Worm (Caenorhabditis elegans) whole organism, midembryonic: ENCODE measurements around the gene Y69A2AR.23.

Experiments used
- T22C8.4 ChIP-seq: fragments of 200-800 bp; sonication (Bioruptor generic); IDR thresholded peaks from 2 replicates; pipeline ENCODE4 v1.3.6; 2022; ENCODE audit warnings: missing genetic modification characterization, missing compliant biosample characterization
- cog-1 ChIP-seq: sonication (generic microtip); optimal IDR thresholded peaks from 2 replicates; lab custom pipeline; 2016; ENCODE audit warnings: missing genetic modification characterization, missing compliant biosample characterization
- flt-1 ChIP-seq: fragments of 200-800 bp; sonication (Bioruptor generic); IDR thresholded peaks from 2 replicates; pipeline ENCODE4 v1.3.6; 2022; ENCODE audit warnings: missing genetic modification characterization, missing compliant biosample characterization
- klf-2 ChIP-seq: fragments of 200-800 bp; sonication (Bioruptor generic); conservative IDR thresholded peaks from 2 replicates; pipeline ENCODE4 v1.3.6; 2022; ENCODE audit warnings: missing genetic modification reagents, missing genetic modification characterization, missing compliant biosample characterization
- med-1 ChIP-seq: sonication (generic microtip); optimal IDR thresholded peaks from 2 replicates; lab custom pipeline; 2017; ENCODE audit warnings: missing genetic modification characterization, mild to moderate bottlenecking, missing compliant biosample characterization, antibody characterized with exemption, missing genetic modification reagents; ENCODE audit not compliant: insufficient read depth
- ref-1 ChIP-seq: fragments of 200-800 bp; sonication (Bioruptor generic); conservative IDR thresholded peaks from 2 replicates; pipeline ENCODE4 v1.3.6; 2022; ENCODE audit warnings: missing genetic modification reagents, missing genetic modification characterization, missing compliant biosample characterization
- ztf-23 ChIP-seq: fragments of 200-800 bp; sonication (Bioruptor generic); IDR thresholded peaks from 2 replicates; pipeline ENCODE4 v1.3.6; 2022; ENCODE audit warnings: missing genetic modification reagents, missing genetic modification characterization, missing compliant biosample characterization

DNA sequence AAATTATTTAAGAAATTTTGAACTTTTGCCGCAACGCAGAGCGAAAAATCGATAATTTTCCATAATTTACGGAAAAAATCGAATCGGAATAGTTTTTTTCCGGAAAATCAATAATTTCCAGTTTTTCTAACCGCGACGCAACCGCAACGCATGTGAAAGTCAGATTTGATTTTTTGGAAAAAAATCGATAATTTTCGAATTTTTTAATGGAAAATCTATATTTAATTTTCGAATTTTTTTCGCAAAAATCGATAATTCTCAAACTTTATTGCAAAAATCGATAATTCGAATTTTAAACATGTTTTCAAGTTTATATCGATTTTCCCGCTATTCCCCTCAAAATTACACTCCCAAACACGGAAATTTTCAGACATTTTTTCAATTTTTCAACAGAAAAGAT lies 21.2 kb downstream of the Y69A2AR.23 start:
- TF ChIP-seq T22C8.4 (GFP tag; lab: Robert Waterston, UW), result peak; percentile 77; the same call in 1 of the 2 replicates
- no peak for TF ChIP-seq flt-1
- no peak for TF ChIP-seq klf-2 (GFP tag; lab: Robert Waterston, UW)
- no peak for TF ChIP-seq cog-1 (tag; lab: Kevin White, UChicago)
- no peak for TF ChIP-seq ztf-23 (GFP tag; lab: Robert Waterston, UW)
- TF ChIP-seq med-1, result no peak
- TF ChIP-seq ref-1, result no peak
